Fruit fly (Drosophila melanogaster): ENCODE data around the gene CG14770.

DNA sequence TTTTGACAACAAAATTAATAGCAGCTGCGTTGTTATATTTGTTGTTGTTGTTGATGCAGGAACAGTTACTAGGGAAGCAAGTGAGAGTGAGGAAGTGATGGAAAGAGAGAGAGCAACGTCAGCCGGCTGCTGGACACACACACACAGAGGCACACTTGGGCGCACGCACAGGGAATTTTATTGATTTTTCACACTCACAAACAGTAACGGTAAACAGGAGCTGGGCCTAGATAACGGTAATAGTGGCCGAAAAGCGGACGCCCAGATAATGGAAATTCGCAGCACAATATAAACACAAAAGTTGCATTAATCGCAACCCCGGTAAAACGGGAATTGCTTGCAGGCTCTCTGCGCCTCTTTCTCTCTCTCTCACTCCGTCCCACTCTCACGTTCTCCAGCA is 47.4 kb upstream of the CG14770 start:
- TF ChIP-seq Sp1 (GFP tag; optimal IDR thresholded peaks at IDR 0.05) (no peak), dmrt93B (GFP tag; optimal IDR thresholded peaks at IDR 0.05) (no peak), psq (GFP tag; optimal IDR thresholded peaks at IDR 0.05) (no peak), jim (GFP tag; optimal IDR thresholded peaks at IDR 0.05) (no peak), pan (optimal IDR thresholded peaks at IDR 0.05) (no peak), Rel (GFP tag; optimal IDR thresholded peaks at IDR 0.05) (no peak), Rel (tag; optimal IDR thresholded peaks at IDR 0.05) (no peak)
